Worm (Caenorhabditis elegans): ENCODE data around the gene ZK512.4.

Gene ZK512.4

DNA sequence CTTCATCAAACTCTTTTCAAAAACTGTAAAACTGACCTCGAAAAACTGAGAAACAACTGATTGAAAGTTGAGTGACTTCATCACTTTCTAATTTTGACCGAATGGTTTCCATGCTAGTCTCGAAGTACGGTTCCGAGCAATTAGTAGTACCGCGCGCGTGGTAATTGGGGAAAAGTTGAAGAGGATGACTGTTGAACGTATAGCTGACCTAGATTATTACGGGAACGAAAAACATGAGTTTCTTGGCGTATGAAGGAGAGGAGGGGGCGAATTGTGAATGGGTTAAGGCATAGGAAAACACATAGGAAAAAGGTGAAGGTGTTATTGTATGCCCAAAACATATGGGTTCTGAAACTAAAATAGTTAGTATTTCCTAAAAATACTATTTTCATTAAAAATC, 16.4 kb downstream of the ZK512.4 start, which contains the start of gene ptr-9:
Gene ptr-9 (minus strand): TSS at position 101 of the 400 bp plus-strand sequence.
- peak in 1 of 2 experiments; percentile 39 for TF ChIP-seq unc-62 (GFP tag; optimal IDR thresholded peaks at IDR 0.05 in 1 of 2)
- no peak for TF ChIP-seq unc-62 (tag; optimal IDR thresholded peaks at IDR 0.05)
- no peak for TF ChIP-seq mxl-3 (GFP tag; optimal IDR thresholded peaks at IDR 0.05)

DNA sequence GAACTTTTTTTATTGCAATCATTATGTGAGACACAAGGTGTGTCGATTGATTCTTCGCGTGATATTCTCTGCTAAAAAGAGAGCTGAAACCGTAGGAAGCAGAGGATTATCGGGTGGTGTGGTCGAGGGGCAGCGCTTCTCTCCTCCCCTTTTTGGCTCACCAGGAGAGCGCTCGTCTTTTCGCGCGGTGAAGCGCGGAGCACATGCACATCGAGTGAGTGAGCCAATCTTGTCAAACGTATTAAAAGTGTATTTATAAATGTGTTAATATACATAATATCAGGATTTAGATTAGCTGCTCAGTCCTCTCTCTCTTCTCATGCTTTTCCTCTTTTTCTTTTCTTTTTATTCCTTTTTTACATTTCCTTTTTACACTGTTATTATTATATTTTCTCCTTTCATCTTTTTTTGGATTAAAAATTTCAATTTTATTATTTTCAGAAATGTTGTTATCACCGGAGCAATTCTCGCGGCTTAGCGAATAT, 17.5 kb downstream of the ZK512.4 start, which contains the start of gene dgk-3:
Gene dgk-3 (plus strand): TSS at position 435 of the 485 bp plus-strand sequence.
- TF ChIP-seq ztf-11 (tag; optimal IDR thresholded peaks at IDR 0.05) (no peak), aha-1 (tag) (peak; percentile 58)

DNA sequence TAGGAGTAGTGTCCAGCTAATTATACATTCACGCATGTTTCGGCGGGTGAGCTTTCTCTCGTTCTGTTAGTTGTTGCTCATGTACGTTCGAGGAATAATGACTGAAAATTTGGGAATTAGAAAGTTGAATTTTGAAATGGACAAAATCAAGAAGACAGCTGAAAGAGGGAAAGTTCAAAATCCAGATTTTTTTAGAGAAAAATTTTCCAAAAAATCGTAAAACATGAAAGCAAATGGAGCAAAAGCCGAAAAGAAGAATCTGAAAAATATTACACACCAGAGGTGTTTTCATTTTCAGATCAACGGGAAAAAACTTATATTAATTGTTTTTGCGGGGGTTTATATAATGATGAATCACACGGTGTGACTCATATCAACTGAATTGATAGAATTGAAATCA, 27.6 kb downstream of the ZK512.4 start, which contains the start of gene ina-1:
Gene ina-1 (minus strand): TSS at position 101 of the 400 bp plus-strand sequence.
- TF ChIP-seq unc-62 (GFP tag; optimal IDR thresholded peaks at IDR 0.05 in 1 of 2): peak in 1 of 2 experiments; percentile 27
- no peak for TF ChIP-seq unc-62 (tag; optimal IDR thresholded peaks at IDR 0.05)
- TF ChIP-seq nhr-76 (tag; optimal IDR thresholded peaks at IDR 0.05): no peak

DNA sequence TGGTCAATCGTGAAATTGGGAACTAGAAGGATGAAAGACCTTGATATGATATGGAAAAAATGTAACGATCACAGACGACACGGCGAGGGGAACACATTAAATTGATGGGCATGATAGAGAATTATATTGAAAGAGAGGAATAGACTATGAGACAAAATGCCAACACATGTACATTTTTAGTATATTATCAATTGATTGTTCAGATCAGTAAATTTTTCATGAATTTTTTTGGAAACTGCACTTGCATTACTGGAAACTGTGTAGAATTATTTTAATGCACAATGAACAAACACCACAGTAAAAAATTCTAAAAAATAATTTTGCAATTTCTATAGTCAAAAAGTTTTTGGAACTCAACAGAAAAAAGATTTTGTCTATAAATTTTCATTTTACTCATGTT, 28.1 kb downstream of the ZK512.4 start:
- TF ChIP-seq nhr-28 (tag; optimal IDR thresholded peaks at IDR 0.05) (peak; percentile 33), sdz-12 (GFP tag; optimal IDR thresholded peaks at IDR 0.05) (no peak), aha-1 (tag) (peak; percentile 36), mxl-3 (GFP tag; optimal IDR thresholded peaks at IDR 0.05) (no peak)

DNA sequence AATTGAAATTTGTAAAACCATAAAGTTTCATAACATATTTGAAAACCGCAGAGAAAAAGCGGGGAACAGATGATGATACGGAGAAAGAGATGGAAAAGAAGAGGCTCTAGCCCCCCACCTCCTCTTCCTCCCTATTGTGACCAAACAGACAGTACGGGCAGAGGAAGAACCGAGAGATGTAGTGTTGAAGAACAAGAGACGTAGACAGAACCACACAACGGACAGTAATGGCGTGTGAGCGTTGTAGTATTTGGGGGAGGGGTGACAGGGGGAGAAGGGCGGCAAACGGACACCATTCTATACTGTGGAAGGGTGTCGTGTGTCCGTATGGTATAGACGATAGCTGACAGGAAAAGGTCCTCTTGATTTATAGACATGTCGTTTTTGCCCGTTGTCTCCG, 30.9 kb downstream of the ZK512.4 start:
- TF ChIP-seq daf-12 (tag; optimal IDR thresholded peaks at IDR 0.05) (no peak), hmg-1.1 (GFP tag; IDR thresholded peaks at IDR 0.05) (0 out of 2 replicates have a peak, but pooled peaks have one; percentile 14), nhr-28 (tag; optimal IDR thresholded peaks at IDR 0.05) (peak; percentile 62)

DNA sequence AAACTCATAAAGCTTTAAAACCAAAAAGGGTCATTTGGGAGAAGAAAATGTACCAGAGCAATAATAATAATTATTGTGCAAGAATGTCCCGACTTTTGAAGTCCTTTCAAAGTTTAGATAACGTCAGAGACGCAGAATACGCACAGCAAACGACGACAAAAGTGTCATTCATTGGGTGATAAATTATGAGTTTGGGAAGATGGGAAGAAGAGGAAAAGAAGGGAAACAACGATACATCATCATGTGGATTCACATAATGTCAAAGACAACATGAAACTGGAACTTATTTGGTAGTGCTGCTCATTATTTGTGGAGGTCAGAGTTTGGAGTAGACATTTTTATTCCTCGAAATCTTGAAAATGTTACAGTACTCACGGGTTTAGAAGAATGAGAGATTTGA, 32.7 kb downstream of the ZK512.4 start:
- TF ChIP-seq unc-62 (GFP tag; optimal IDR thresholded peaks at IDR 0.05 in 1 of 2) (peak in 1 of 2 experiments; percentile 95), unc-62 (tag; optimal IDR thresholded peaks at IDR 0.05) (no peak), ctbp-1 (GFP tag; IDR thresholded peaks at IDR 0.05) (no peak), nhr-11 (tag; optimal IDR thresholded peaks at IDR 0.05) (no peak), T26A8.4 (GFP tag; IDR thresholded peaks at IDR 0.05) (no peak), ceh-82 (tag; optimal IDR thresholded peaks at IDR 0.05) (no peak), rbr-2 (tag; optimal IDR thresholded peaks at IDR 0.05) (no peak), daf-16 (GFP tag; optimal IDR thresholded peaks at IDR 0.05) (no peak), daf-16 (tag; optimal IDR thresholded peaks at IDR 0.05) (no peak)

DNA sequence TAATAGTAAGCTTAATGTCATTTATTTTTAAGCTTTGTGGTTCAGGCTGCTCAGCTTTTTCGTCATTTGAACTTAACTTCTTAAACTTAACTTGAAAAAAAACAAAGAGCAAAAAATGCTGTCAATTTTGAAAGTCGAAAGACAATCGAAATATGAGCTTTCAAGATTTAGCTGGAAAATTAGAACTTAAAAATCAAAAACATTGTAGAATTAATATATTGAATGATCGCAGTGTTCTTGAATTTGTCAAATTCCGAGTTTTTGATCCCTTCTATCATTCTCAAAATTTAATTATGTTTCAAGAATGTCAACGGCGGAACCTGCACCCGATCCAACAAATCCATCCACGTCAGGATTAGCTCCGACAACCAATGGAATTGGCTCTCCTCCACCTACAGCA, 36.1 kb downstream of the ZK512.4 start, which contains the start of gene tax-4:
Gene tax-4 (plus strand): TSS at position 301 of the 400 bp plus-strand sequence.
- TF ChIP-seq spr-3 (GFP tag; optimal IDR thresholded peaks at IDR 0.05) (no peak), dpl-1 (GFP tag; optimal IDR thresholded peaks at IDR 0.05) (no peak), nhr-48 (tag; optimal IDR thresholded peaks at IDR 0.05) (no peak), unc-62 (GFP tag; optimal IDR thresholded peaks at IDR 0.05 in 1 of 2) (peak in 1 of 2 experiments; percentile 38), unc-62 (tag; optimal IDR thresholded peaks at IDR 0.05) (no peak), vab-7 (GFP tag; IDR thresholded peaks at IDR 0.05) (no peak)

DNA sequence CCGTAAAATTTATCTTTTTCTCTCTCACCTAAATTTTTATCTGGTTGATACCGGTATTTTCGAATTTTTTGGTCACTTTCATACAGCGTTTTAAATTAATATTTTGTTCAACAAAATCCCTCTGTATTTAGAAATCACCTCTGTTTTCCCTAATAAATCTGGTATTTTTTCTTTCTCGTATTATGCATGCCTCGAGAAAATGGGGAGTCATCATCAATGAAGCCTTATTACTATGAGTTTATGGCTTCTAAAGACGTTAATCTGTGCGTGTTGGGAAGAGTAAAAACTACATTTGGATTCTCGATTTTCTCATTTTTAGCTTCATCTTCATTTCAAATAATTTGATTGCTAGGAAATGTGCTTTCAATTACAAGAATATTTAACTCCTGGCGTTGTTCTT, 40.6 kb downstream of the ZK512.4 start, which contains the start of gene ZC84.7:
Gene ZC84.7 (plus strand): TSS at position 301 of the 400 bp plus-strand sequence.
- TF ChIP-seq snpc-1.2 (GFP tag; IDR thresholded peaks at IDR 0.05): no peak

DNA sequence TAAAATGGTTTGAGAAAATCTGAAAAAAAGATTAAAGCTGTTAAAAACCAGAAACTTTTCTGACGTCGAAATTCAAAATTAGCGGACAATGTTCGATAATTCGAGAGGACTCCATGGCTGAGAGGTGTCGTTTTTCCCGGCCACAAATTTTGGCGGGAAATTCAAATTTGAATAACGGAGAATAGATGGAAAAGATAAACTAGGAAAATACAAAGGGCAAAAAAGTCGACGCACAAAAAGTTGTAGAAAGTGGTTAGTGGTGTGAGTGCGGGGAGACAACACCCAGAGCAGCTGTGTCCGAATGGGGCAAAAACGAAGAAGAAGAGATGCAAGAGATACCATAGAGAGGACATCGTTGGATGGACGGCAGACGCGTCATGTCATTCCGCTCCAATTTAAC, 46.0 kb downstream of the ZK512.4 start, which contains the start of gene cls-3:
Gene cls-3 (minus strand): TSS at position 19 of the 400 bp plus-strand sequence.
- TF ChIP-seq dpl-1 (GFP tag; optimal IDR thresholded peaks at IDR 0.05) (peak; percentile 90), mes-2 (tag; optimal IDR thresholded peaks at IDR 0.05; ENCODE audit: poor library complexity, severe bottlenecking) (peak; percentile 88), daf-19 (GFP tag; conservative IDR thresholded peaks at IDR 0.05) (no peak), nhr-11 (tag; optimal IDR thresholded peaks at IDR 0.05) (no peak), nhr-42 (GFP tag; IDR thresholded peaks at IDR 0.05) (no peak)

Measured in whole organism, L4 larva.